Fruit fly (Drosophila melanogaster) Kc167 (cell line): Measurements from ENCODE around the gene CG32259.

Experiments
- Myc ChIP-seq: fragments of >200 bp; optimal IDR thresholded peaks from 2 replicates; lab custom pipeline; 2017; ENCODE audit warnings: missing external identifiers
- Sin3A ChIP-seq: fragments of >200 bp; optimal IDR thresholded peaks from 2 replicates; lab custom pipeline; 2018; ENCODE audit warnings: missing external identifiers
- h ChIP-seq: fragments of >200 bp; optimal IDR thresholded peaks from 3 replicates; lab custom pipeline; 2018; ENCODE audit warnings: missing external identifiers
- insv ChIP-seq: fragments of >200 bp; optimal IDR thresholded peaks from 3 replicates; lab custom pipeline; 2018; ENCODE audit warnings: missing external identifiers
- psq ChIP-seq: fragments of >200 bp; optimal IDR thresholded peaks from 2 replicates; lab custom pipeline; 2017; ENCODE audit warnings: missing external identifiers
- ttk ChIP-seq: sonication (Bioruptor generic); optimal IDR thresholded peaks from 2 replicates; lab custom pipeline; 2017; ENCODE audit warnings: missing external identifiers

CG32259 gene

DNA sequence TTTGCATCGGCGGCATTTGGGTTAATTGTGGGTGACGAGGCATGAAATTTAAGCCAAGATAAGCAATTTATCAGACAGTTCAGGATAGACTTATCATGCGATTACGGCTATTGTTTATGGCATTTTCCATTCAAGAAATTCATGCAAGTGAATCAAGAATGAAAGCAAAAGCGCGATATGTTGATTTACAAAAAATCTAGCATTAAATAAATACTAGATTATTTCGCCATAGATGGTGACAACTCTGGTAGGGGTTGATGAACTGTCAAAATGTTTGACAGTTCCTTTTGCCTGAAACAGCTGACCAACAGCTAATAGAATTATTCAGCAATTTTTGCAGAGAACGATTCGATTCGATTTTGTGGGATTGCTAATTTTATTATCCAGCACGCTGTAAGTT, at the start of gene CG32259:
Gene CG32259, plus strand, starts transcription at position 301 of the 400 bp plus-strand sequence.
- TF ChIP-seq ttk (lab: Kevin White, UChicago) (no peak), insv (lab: Kevin White, UChicago) (no peak), psq (lab: Kevin White, UChicago) (no peak)

DNA sequence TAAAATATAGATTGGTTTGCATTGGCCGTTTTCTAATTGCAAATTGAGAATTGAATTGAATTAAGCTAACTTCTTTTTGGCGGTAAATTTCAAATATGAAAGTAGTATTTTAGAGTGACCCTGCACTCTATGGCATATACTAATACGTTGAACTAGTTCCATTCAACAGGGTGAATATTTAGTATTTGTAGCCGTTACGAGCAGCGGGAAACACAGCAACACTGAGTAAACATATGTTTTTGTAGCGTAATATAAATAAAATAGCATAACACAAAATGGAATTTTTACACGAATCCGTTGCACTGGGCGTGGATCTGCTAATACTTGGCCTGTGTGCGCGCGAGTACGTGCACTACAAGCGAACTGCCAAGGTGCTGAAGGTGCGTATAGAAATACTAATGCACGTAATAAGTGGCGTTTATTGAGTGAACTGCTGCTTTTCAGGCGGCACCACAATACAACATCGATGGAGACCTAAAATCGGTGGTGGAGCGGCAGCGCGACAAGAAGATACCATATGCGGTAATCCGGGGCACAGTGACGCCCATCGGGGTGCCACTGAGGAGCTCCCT, 47.8 kb upstream of the CG32259 start, which contains the start of gene Mul1:
Gene Mul1, plus strand, starts transcription at position 198 of the 572 bp plus-strand sequence.
- TF ChIP-seq psq (lab: Kevin White, UChicago) = no peak
- no peak for TF ChIP-seq Myc (lab: Kevin White, UChicago)
- TF ChIP-seq insv (lab: Kevin White, UChicago) = no peak
- no peak for TF ChIP-seq h (lab: Kevin White, UChicago)
- TF ChIP-seq Sin3A = no peak
- no peak for TF ChIP-seq ttk (lab: Kevin White, UChicago)

DNA sequence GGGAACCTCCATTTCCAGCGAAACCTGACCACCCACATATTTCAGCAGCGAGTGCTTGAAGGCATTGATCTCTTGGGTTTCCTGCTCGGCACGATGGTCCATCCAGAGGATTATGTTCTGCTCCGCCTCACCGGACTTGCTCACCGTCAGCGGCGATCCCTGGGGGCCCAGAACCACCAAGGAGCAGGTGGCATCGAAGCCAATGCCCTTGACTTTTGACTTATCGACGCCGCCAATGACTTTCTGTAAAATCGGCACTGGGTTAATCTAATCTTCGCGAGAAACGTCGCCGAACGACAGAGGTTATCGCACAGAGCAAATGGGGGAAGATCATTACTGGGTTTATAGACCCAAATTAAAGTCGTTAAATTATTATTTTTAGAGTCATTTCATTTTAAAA, 44.7 kb upstream of the CG32259 start:
- TF ChIP-seq psq (lab: Kevin White, UChicago) (no peak), Sin3A (no peak), Myc (lab: Kevin White, UChicago) (no peak), insv (lab: Kevin White, UChicago) (no peak), h (lab: Kevin White, UChicago) (no peak), ttk (lab: Kevin White, UChicago) (no peak)

DNA sequence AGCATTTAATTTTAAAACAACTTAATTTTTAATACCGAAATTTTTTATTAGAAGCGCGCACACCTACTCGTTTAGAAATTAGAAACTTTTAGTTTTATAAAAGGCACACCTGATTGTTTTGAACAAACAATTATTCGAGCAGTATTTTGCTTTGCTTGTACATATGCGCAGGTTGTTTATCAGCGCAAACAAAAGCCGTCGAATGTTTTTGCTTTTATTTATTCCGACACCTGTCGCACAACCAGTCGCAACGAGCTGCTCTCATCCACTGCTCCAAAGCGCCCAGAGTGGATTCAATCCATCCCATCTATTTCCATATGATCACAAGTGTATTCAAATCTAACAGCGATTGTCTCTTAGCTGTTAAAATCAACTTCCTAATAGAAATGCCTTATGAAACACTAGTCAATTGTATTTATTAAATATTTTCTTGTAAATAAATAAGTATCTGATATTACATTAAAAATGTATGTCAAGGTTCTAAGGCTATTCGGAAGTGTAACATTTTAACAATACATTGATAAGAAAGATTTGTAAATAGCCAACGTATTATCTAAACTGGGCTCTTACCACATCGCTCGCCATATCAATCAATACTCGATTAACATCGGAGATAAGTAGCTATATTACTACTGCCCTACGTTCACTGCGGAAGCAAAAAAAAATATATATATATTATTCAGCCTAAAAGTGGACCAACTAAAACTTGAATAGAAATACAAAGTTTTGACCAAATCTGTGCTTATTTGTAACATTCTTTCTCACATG, 43.2 kb upstream of the CG32259 start, which contains the start of gene CG11594:
Gene CG11594, minus strand, starts transcription at position 274 of the 768 bp plus-strand sequence.
- no peak for TF ChIP-seq ttk (lab: Kevin White, UChicago)

DNA sequence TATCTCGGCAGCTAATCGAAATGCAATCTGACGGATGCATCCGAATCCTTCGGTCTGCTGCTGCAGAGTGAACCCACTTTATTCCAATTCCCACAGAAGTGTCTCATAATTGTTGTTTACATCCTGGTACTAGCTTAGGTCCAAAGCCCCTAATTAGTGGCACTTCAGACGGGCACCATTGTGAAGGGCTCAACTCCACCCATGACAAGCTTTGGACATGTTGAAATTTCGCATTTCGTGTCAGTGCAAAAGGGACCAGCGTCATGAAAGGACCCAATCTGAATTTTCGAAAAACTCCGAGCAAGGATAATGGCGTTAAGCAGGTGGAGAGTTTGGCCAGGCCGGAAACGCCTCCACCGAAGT, 42.7 kb upstream of the CG32259 start, which contains the start of gene Gr64a:
Gene Gr64a, plus strand, starts transcription at position 264 of the 363 bp plus-strand sequence.
- no peak for TF ChIP-seq Sin3A
- no peak for TF ChIP-seq psq (lab: Kevin White, UChicago)
- TF ChIP-seq h (lab: Kevin White, UChicago) = no peak
- no peak for TF ChIP-seq ttk (lab: Kevin White, UChicago)
- no peak for TF ChIP-seq Myc (lab: Kevin White, UChicago)
- no peak for TF ChIP-seq insv (lab: Kevin White, UChicago)

DNA sequence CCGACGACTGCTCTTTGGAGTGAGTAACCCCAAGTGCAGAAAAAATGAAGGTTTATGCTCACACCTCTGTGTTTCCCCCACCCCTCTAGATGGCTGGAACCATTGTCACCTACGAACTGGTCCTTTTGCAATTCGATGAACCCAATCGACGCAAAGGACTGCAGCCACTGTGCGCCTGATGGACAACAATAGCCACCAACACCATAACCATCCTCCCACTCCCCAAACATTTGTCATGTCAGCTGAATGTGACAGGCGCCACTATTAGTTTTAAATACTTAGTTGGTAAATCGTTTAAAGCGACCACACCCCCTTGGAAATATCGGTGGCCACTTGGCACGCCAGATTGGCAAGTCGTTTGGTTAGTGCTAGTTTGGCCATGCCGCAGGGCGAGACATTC, 40.9 kb upstream of the CG32259 start, which contains the start of the genes Gr64b and Gr64c:
Gene Gr64b, plus strand, starts transcription at position 301 of the 400 bp plus-strand sequence.
Gene Gr64c, plus strand, starts transcription at position 301 of the 400 bp plus-strand sequence.
- TF ChIP-seq psq (lab: Kevin White, UChicago) (no peak), Myc (lab: Kevin White, UChicago) (no peak)

DNA sequence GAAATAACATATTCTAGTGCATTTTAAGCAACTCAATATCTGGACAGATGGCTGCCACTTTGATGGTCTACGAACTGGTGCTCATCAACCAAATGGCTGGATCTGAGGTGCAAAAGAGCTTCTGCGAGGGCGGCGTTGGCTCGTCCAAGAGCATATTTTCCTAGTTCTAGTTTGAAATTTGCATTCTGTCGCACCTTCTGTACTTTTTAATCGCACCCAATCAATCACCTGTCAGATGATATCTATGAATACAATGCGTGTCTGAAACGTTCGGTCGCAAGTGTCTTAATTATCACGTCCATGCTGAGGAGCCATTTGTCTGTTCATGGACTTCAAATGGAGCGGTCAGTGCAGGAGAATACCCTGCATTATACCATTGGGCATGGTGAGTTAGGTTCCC, 37.4 kb upstream of the CG32259 start, which contains the start of the genes Gr64d and Gr64e:
Gene Gr64d, plus strand, starts transcription at position 301 of the 400 bp plus-strand sequence.
Gene Gr64e, plus strand, starts transcription at position 380 of the 400 bp plus-strand sequence.
- TF ChIP-seq ttk (lab: Kevin White, UChicago) = no peak
- TF ChIP-seq insv (lab: Kevin White, UChicago) = no peak
- TF ChIP-seq psq (lab: Kevin White, UChicago) = no peak
- no peak for TF ChIP-seq Sin3A
- no peak for TF ChIP-seq h (lab: Kevin White, UChicago)
- no peak for TF ChIP-seq Myc (lab: Kevin White, UChicago)

DNA sequence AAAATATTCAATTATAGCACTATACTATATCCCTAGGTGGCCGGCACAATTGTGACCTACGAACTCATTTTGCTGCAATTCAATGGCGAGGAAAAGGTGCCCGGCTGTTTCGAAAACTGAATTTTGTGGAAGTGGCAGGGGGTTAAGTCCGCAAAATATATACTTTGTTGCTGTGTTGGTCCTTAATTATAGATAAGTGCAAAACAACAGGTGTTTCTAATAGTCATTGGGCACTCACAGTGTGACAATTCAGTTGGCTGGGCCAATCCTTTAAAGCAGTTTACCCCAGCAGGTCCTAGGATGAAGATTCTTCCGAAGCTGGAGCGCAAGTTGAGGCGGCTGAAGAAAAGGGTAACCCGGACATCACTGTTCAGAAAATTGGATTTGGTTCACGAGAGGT, 33.7 kb upstream of the CG32259 start, which contains the start of gene Gr64f:
Gene Gr64f, plus strand, starts transcription at position 301 of the 400 bp plus-strand sequence.
- TF ChIP-seq Sin3A = no peak
- no peak for TF ChIP-seq insv (lab: Kevin White, UChicago)
- TF ChIP-seq psq (lab: Kevin White, UChicago) = no peak
- TF ChIP-seq ttk (lab: Kevin White, UChicago) = no peak
- TF ChIP-seq h (lab: Kevin White, UChicago) = no peak
- no peak for TF ChIP-seq Myc (lab: Kevin White, UChicago)

DNA sequence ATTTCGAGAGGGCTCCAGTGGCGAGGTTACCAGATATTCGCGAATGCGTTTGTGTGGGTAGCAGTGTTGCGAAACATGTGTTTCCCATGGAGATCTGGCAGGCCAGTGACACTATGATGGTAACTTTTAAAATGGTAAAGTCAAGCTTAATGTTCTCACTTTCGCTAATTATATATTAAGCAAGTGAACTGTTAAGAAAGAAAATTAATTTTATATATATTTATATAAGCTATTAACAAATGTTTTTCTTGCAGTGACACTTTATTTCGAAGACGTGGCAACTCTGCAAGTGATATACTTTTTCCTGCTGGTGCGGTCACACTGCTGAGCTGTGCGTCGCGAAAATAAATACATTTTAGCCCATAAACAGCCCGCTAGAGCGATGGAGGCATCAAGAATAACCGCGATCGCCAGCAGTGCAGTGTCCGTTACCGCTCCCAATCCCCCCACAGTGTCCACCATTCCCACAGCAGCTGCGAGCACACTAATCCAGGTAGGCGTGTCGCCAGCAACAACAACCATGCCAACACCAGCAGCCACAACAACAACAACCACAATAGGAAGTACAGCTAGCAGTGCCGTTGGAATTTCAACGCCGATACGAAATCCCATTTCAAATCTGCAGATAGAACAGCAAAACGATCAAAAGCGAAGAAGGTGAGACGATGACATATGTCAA, 28.8 kb upstream of the CG32259 start, which contains the start of the genes CG11593 and Rcd5:
Gene CG11593, minus strand, starts transcription at position 236 of the 679 bp plus-strand sequence.
Gene Rcd5, plus strand, starts transcription at position 283 of the 679 bp plus-strand sequence.
- no peak for TF ChIP-seq psq (lab: Kevin White, UChicago)
- no peak for TF ChIP-seq insv (lab: Kevin White, UChicago)
- TF ChIP-seq ttk (lab: Kevin White, UChicago) = no peak
- no peak for TF ChIP-seq Myc (lab: Kevin White, UChicago)
- no peak for TF ChIP-seq Sin3A
- TF ChIP-seq h (lab: Kevin White, UChicago) = no peak

DNA sequence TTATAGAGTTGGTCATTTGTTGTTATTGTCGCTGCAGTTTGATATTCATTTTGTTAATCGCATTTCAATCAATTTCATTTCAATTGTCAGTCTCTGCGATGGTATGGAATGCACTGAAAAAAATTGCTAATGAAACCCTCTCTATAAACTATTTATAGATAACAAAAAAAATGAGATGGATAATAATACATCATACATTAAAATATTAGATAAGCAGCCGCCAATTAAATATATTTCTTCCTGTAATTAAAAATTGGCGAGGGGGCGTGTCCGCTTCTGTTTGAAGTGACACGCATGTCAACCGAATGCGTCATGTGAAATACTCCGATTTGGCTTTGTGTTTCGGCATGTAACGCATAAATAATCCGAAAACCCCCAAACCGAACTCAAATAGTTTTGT, 24.7 kb upstream of the CG32259 start:
- TF ChIP-seq Myc (lab: Kevin White, UChicago) (no peak), ttk (lab: Kevin White, UChicago) (no peak), h (lab: Kevin White, UChicago) (no peak), psq (lab: Kevin White, UChicago) (no peak), Sin3A (no peak), insv (lab: Kevin White, UChicago) (no peak)

DNA sequence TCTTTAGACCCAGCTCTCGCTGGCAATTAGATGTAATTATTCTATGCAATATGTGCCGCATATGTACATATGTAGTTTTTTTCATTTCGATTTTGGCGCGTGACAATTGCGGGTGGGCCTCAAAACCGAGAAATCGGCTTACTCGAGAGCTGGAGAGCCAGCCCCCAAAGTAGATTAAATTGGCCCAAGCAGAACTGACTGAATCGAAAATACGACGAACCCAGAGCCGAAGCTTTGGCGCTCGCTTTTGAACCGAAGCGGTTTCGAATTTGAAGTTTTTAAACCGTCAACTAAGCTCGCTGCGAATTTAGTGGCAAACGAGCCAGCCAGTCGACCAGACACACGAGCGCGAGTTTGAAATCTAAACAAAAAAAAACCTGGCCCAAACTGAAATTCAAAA, 22.9 kb upstream of the CG32259 start, which contains the start of gene CG1136:
Gene CG1136, plus strand, starts transcription at position 308 of the 400 bp plus-strand sequence.
- TF ChIP-seq psq (lab: Kevin White, UChicago) = no peak
